Fruit fly (Drosophila melanogaster): ENCODE results near the gene tkv.

The tkv gene

DNA sequence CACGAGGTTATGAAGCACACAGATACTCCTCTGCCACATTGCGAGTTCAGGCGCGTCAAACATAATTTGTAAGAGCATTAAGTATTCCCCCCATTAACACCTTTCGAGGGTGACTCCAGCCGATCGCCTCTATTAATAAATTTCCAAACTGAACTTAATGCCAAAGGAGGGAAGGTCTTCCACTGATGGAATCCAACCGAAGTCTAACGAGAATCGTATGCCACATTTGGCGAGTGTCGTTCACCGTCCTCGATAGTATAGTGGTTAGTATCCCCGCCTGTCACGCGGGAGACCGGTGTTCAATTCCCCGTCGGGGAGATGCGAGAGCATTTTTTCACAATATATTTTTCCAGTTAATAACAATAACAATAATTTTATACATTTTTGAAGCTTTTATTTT is 30.7 kb downstream of the tkv start (continued):
- TF ChIP-seq Fer1 (GFP tag; optimal IDR thresholded peaks at IDR 0.05), result no peak
- no peak for TF ChIP-seq chif (GFP tag; optimal IDR thresholded peaks at IDR 0.05)
- peak; percentile 92 for TF ChIP-seq CG6791 (GFP tag; IDR thresholded peaks at IDR 0.05; ENCODE audit: partially characterized antibody)
- peak; percentile 54 for TF ChIP-seq CG34224 (GFP tag; IDR thresholded peaks at IDR 0.05; ENCODE audit: partially characterized antibody)
- TF ChIP-seq CG8290 (GFP tag; optimal IDR thresholded peaks at IDR 0.05), result no peak
- TF ChIP-seq CG8290 (tag; optimal IDR thresholded peaks at IDR 0.05), result peak in 1 of 2 experiments; percentile 26
- no peak for TF ChIP-seq CG17568 (GFP tag; optimal IDR thresholded peaks at IDR 0.05)
- peak; percentile 90 for TF ChIP-seq tna (GFP tag; IDR thresholded peaks at IDR 0.05; ENCODE audit: partially characterized antibody)
- TF ChIP-seq chinmo (GFP tag; IDR thresholded peaks at IDR 0.05; ENCODE audit: partially characterized antibody), result peak; percentile 75; the same call in 2 of the 4 replicates
- TF ChIP-seq pho (GFP tag; optimal IDR thresholded peaks at IDR 0.05), result no peak
- TF ChIP-seq Bgb (GFP tag; IDR thresholded peaks at IDR 0.05; ENCODE audit: partially characterized antibody), result peak; percentile 87
- no peak for TF ChIP-seq hkb (optimal IDR thresholded peaks at IDR 0.05)
- no peak for TF ChIP-seq hkb (GFP tag; IDR thresholded peaks at IDR 0.05)
- peak; percentile 45 for TF ChIP-seq tap (tag; optimal IDR thresholded peaks at IDR 0.05)
- no peak for TF ChIP-seq CG9932 (GFP tag; IDR thresholded peaks at IDR 0.05)
- no peak for TF ChIP-seq oc (tag; optimal IDR thresholded peaks at IDR 0.05)
- TF ChIP-seq inv (GFP tag; IDR thresholded peaks at IDR 0.05; ENCODE audit: partially characterized antibody), result peak; percentile 36; the same call in 1 of the 2 replicates
- TF ChIP-seq CG14860 (GFP tag; IDR thresholded peaks at IDR 0.05; ENCODE audit: partially characterized antibody), result peak; percentile 76; the same call in 2 of the 3 replicates
- TF ChIP-seq mld (GFP tag; IDR thresholded peaks at IDR 0.05; ENCODE audit: partially characterized antibody), result peak; percentile 87
- no peak for TF ChIP-seq CG15073 (GFP tag; optimal IDR thresholded peaks at IDR 0.05)
- TF ChIP-seq CG8359 (GFP tag; optimal IDR thresholded peaks at IDR 0.05; ENCODE audit: borderline replicate concordance), result peak; percentile 35
- no peak for TF ChIP-seq Kr (GFP tag; optimal IDR thresholded peaks at IDR 0.05)
- TF ChIP-seq pita (GFP tag; optimal IDR thresholded peaks at IDR 0.05), result no peak
- TF ChIP-seq Med (GFP tag), result peak; percentile 40
- no peak for TF ChIP-seq CG31388 (GFP tag; optimal IDR thresholded peaks at IDR 0.05)
- TF ChIP-seq amos (GFP tag; IDR thresholded peaks at IDR 0.05; ENCODE audit: partially characterized antibody), result peak; percentile 82
- TF ChIP-seq CG6654 (GFP tag; optimal IDR thresholded peaks at IDR 0.05), result no peak
- no peak for TF ChIP-seq Sin3A (optimal IDR thresholded peaks at IDR 0.05)
- TF ChIP-seq vnd (GFP tag; IDR thresholded peaks at IDR 0.05; ENCODE audit: partially characterized antibody), result peak; percentile 70
- no peak for TF ChIP-seq Lhr (GFP tag; optimal IDR thresholded peaks at IDR 0.05)
- peak; percentile 99 for TF ChIP-seq Bdp1 (GFP tag; optimal IDR thresholded peaks at IDR 0.05)
- peak; percentile 89 for TF ChIP-seq CG42726 (GFP tag; IDR thresholded peaks at IDR 0.05; ENCODE audit: partially characterized antibody)
- TF ChIP-seq zen2 (GFP tag; IDR thresholded peaks at IDR 0.05; ENCODE audit: partially characterized antibody), result peak; percentile 65; the same call in 1 of the 3 replicates
- no peak for TF ChIP-seq p53 (GFP tag; optimal IDR thresholded peaks at IDR 0.05)
- TF ChIP-seq CG7963 (GFP tag; IDR thresholded peaks at IDR 0.05; ENCODE audit: partially characterized antibody), result peak; percentile 84
- no peak for TF ChIP-seq CG18476 (GFP tag; optimal IDR thresholded peaks at IDR 0.05)
- TF ChIP-seq CG2889 (GFP tag; IDR thresholded peaks at IDR 0.05), result no peak
- TF ChIP-seq Neu2 (GFP tag; optimal IDR thresholded peaks at IDR 0.05; ENCODE audit: borderline replicate concordance), result no peak
- TF ChIP-seq HHEX (GFP tag; optimal IDR thresholded peaks at IDR 0.05), result no peak
- peak; percentile 2 for TF ChIP-seq CG17829 (tag; optimal IDR thresholded peaks at IDR 0.05)
- TF ChIP-seq ase (GFP tag; IDR thresholded peaks at IDR 0.05), result no peak
- no peak for TF ChIP-seq pfk (GFP tag; optimal IDR thresholded peaks at IDR 0.05)
- TF ChIP-seq CG2678 (tag; optimal IDR thresholded peaks at IDR 0.05), result peak; percentile 23
- TF ChIP-seq CG2712 (tag; optimal IDR thresholded peaks at IDR 0.05), result peak; percentile 12
- TF ChIP-seq CG14710 (tag; optimal IDR thresholded peaks at IDR 0.05), result no peak
- TF ChIP-seq BtbVII (GFP tag; optimal IDR thresholded peaks at IDR 0.05), result no peak
- no peak for TF ChIP-seq CG8478 (optimal IDR thresholded peaks at IDR 0.05)
- no peak for TF ChIP-seq CG1602 (GFP tag; optimal IDR thresholded peaks at IDR 0.05)
- TF ChIP-seq CG3281 (GFP tag; optimal IDR thresholded peaks at IDR 0.05), result peak; percentile 10
- TF ChIP-seq Blimp-1 (GFP tag; optimal IDR thresholded peaks at IDR 0.05), result no peak
